Worm (Caenorhabditis elegans): ENCODE results near the gene edg-1.
A peak's percentile ranks its signal among the peaks of the same experiment; 100 is the strongest.

The edg-1 gene

DNA sequence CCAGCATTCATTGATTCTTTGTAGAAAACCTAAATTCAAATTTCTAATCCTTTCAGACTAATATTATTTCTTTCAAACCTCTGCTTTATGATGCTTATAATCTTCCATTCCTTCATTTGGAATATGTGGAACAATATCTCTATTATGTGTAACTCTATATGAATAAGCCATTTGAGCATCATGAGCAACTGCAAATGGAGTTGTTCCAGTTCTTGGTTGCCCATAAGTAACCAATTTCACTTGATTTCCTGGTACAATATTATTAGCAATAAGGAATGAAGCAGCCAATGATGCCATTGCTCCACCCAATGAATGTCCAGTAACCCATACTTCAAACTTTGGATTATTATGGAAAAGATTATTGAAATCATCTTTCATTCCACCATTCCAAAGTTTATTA, 15.6 kb upstream of the edg-1 start:
- TF ChIP-seq elt-1 (tag; optimal IDR thresholded peaks at IDR 0.05) (no peak), nhr-76 (tag; optimal IDR thresholded peaks at IDR 0.05) (no peak), R02D3.7 (tag; optimal IDR thresholded peaks at IDR 0.05) (no peak), eor-1 (tag; optimal IDR thresholded peaks at IDR 0.05) (no peak), nhr-43 (tag; optimal IDR thresholded peaks at IDR 0.05; ENCODE audit: poor library complexity, severe bottlenecking) (no peak), egl-5 (tag; optimal IDR thresholded peaks at IDR 0.05) (no peak), daf-12 (tag; optimal IDR thresholded peaks at IDR 0.05) (no peak), zag-1 (tag; optimal IDR thresholded peaks at IDR 0.05) (no peak), unc-62 (GFP tag; optimal IDR thresholded peaks at IDR 0.05) (no peak), ceh-28 (tag; optimal IDR thresholded peaks at IDR 0.05) (no peak)

DNA sequence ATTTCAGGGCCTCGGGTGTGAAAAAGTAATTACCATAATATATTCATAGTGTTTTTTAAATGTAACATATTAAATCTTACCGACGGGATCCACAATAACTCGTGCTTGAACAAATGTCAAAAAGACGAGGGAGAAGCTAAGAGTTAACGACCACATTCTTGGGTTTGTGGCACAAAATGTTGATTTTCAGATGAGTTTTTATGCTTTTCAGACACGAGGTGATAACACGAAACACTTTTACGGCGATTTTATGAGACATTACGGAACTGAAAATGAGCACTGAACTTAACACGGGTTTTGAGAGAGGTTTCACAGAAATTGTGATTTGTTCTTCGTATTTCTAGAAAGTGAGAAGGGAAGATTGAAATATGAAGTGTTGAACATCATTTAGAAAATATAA, 14.1 kb upstream of the edg-1 start, which contains the start of gene B0035.13:
TSS of gene B0035.13 (minus strand) at position 173 of the 400 bp plus-strand sequence.
- TF ChIP-seq ZK546.5 (tag; optimal IDR thresholded peaks at IDR 0.05) (no peak), nhr-23 (tag; optimal IDR thresholded peaks at IDR 0.05) (no peak), tbx-2 (tag; optimal IDR thresholded peaks at IDR 0.05) (no peak), fkh-10 (GFP tag; optimal IDR thresholded peaks at IDR 0.05) (no peak), jun-1 (tag; optimal IDR thresholded peaks at IDR 0.05) (no peak), elt-2 (tag; optimal IDR thresholded peaks at IDR 0.05) (peak; percentile 61), nhr-237 (tag; optimal IDR thresholded peaks at IDR 0.05) (no peak), skn-1 (tag; optimal IDR thresholded peaks at IDR 0.05) (no peak), pqm-1 (tag; optimal IDR thresholded peaks at IDR 0.05) (no peak)

DNA sequence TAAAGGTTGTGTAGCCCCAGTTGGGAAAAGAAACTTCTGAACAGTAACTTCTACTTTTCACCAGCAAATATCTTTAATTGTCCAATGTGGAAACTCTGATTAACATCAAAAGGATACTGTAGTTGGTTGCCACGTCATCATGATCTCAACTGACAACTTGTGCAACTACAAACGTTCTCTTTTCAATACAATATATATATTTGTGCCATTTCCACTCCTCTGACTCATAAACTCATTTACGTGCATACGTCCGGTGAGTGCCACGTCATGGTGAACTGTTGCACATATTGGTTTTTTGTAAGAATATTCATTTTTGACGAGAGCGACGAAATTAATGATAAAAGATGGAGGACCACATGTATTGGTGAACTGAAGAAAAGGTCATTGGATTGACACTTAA, 12.8 kb upstream of the edg-1 start:
- TF ChIP-seq ceh-82 (tag; optimal IDR thresholded peaks at IDR 0.05): no peak
- TF ChIP-seq unc-39 (tag; optimal IDR thresholded peaks at IDR 0.05): no peak
- TF ChIP-seq lsy-12 (tag; optimal IDR thresholded peaks at IDR 0.05): peak; percentile 42
- peak; percentile 16 for TF ChIP-seq pha-4 (tag; optimal IDR thresholded peaks at IDR 0.05)
- TF ChIP-seq elt-3 (tag; optimal IDR thresholded peaks at IDR 0.05): no peak
- TF ChIP-seq ama-1 (optimal IDR thresholded peaks at IDR 0.05): no peak

DNA sequence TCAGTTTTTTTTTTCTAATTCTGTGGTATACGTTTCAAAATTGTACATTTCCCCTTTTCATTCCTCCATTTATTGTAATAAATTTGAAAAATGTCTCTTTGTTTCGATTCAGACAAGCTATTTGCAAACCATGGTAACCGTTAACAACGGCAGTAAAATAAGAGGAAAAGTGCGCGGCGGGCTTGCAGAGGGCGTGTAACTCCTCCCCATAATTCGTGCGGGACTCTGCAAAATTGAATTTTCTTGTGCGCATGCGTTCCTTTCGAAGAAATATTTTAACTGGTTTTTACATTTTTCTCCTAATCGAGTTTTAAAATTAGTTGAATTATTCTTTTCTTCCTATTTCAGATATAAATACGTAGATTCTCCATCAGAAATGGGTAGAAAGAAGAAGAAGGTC, 10.0 kb upstream of the edg-1 start, which contains the start of gene znf-207:
TSS of gene znf-207 (plus strand) at position 349 of the 400 bp plus-strand sequence.
- no peak for TF ChIP-seq skn-1 (tag; optimal IDR thresholded peaks at IDR 0.05)
- TF ChIP-seq fkh-2 (tag; optimal IDR thresholded peaks at IDR 0.05): no peak
- no peak for TF ChIP-seq ceh-9 (tag; optimal IDR thresholded peaks at IDR 0.05)
- no peak for TF ChIP-seq egl-5 (tag; optimal IDR thresholded peaks at IDR 0.05)
- TF ChIP-seq fos-1 (tag; optimal IDR thresholded peaks at IDR 0.05): no peak
- TF ChIP-seq nhr-76 (tag; optimal IDR thresholded peaks at IDR 0.05): no peak
- TF ChIP-seq R02D3.7 (tag; optimal IDR thresholded peaks at IDR 0.05): no peak
- no peak for TF ChIP-seq egl-27 (tag; optimal IDR thresholded peaks at IDR 0.05)
- TF ChIP-seq ztf-11 (tag; optimal IDR thresholded peaks at IDR 0.05): no peak
- peak; percentile 7 for TF ChIP-seq elt-2 (tag; optimal IDR thresholded peaks at IDR 0.05)
- TF ChIP-seq fkh-10 (GFP tag; optimal IDR thresholded peaks at IDR 0.05): peak; percentile 2
- no peak for TF ChIP-seq jun-1 (tag; optimal IDR thresholded peaks at IDR 0.05)
- TF ChIP-seq nfya-1 (tag; optimal IDR thresholded peaks at IDR 0.05; ENCODE audit: insufficient read depth): peak; percentile 59
- TF ChIP-seq lin-15B (tag; optimal IDR thresholded peaks at IDR 0.05): peak; percentile 30
- no peak for TF ChIP-seq mdl-1 (tag; optimal IDR thresholded peaks at IDR 0.05)
- peak; percentile 2 for TF ChIP-seq nhr-23 (tag; optimal IDR thresholded peaks at IDR 0.05)
- TF ChIP-seq ceh-82 (tag; optimal IDR thresholded peaks at IDR 0.05): no peak
- TF ChIP-seq hmg-11 (tag; optimal IDR thresholded peaks at IDR 0.05): peak; percentile 37
- peak; percentile 26 for TF ChIP-seq snpc-4 (tag; optimal IDR thresholded peaks at IDR 0.05)
- TF ChIP-seq eor-1 (tag; optimal IDR thresholded peaks at IDR 0.05): no peak
- no peak for TF ChIP-seq lin-39 (tag; optimal IDR thresholded peaks at IDR 0.05)
- TF ChIP-seq ama-1 (optimal IDR thresholded peaks at IDR 0.05): no peak
- TF ChIP-seq nhr-237 (tag; optimal IDR thresholded peaks at IDR 0.05): no peak
- TF ChIP-seq nhr-11 (tag; optimal IDR thresholded peaks at IDR 0.05): no peak
- TF ChIP-seq aly-2 (tag; optimal IDR thresholded peaks at IDR 0.05): no peak
- no peak for TF ChIP-seq ZK546.5 (tag; optimal IDR thresholded peaks at IDR 0.05)
- peak; percentile 56 for TF ChIP-seq pha-4 (tag; optimal IDR thresholded peaks at IDR 0.05)
- TF ChIP-seq mml-1 (tag; optimal IDR thresholded peaks at IDR 0.05): no peak
- no peak for TF ChIP-seq ztf-4 (tag; optimal IDR thresholded peaks at IDR 0.05)
- no peak for TF ChIP-seq elt-1 (tag; optimal IDR thresholded peaks at IDR 0.05)

All from whole organism, L3 larva.